Fruit fly (Drosophila melanogaster): ENCODE measurements around the gene CG34377.

DNA sequence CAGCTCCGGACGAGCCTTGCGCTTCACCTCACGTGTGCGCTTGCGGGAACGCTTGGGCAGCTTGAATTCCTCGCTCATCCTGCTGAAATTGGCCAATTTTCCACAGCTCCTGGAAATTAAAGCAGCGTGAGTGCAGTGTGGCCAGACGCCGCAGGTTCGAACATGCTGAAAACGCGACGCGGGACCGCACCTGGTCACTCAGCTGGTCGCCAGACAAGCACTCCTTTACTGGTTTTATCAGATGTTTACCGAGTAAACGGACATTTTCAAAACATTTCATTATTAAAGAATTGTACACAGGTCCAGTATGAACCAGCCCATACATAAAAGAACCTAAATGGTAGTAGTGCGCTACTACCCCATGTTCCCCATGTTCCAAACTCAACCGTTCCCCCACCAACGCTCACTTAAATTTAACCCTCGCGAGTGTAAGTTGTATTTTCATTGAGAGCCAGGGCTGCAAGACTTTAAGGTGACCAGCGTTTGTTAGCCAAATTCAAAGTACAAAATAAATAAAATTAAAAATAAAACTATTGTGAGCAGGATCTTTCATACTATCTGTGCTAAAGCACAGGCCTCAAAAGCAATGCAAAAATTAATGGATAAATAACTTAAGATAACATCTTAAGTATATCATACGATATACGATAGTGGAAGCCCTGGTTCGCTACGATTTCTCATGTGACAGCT, 38.5 kb upstream of the CG34377 start, which contains the start of the genes JMJD6, CG7071 and Muted:
- TF ChIP-seq EcR (GFP tag; optimal IDR thresholded peaks at IDR 0.05): no peak
- peak; percentile 82 for TF ChIP-seq rn (GFP tag; IDR thresholded peaks at IDR 0.05)
- peak; percentile 65 for TF ChIP-seq CG34367 (tag; optimal IDR thresholded peaks at IDR 0.05)
- TF ChIP-seq CG8159 (tag; optimal IDR thresholded peaks at IDR 0.05): peak; percentile 78
- TF ChIP-seq CG17806 (tag; optimal IDR thresholded peaks at IDR 0.05): peak; percentile 83
